Worm (Caenorhabditis elegans): ENCODE results near the gene sfrp-1.

- no peak for TF ChIP-seq nhr-237 (tag; optimal IDR thresholded peaks at IDR 0.05)
- TF ChIP-seq ceh-82 (tag; optimal IDR thresholded peaks at IDR 0.05): no peak
- TF ChIP-seq F13H6.1 (tag; optimal IDR thresholded peaks at IDR 0.05): no peak
- no peak for TF ChIP-seq R02D3.7 (tag; optimal IDR thresholded peaks at IDR 0.05)
- no peak for TF ChIP-seq blmp-1 (tag; optimal IDR thresholded peaks at IDR 0.05; ENCODE audit: insufficient read depth)
- TF ChIP-seq nhr-12 (tag; optimal IDR thresholded peaks at IDR 0.05): no peak
Measured at ce11 chrIV:6443018-6443417, 40.8 kb upstream of the sfrp-1 start.
